Fruit fly (Drosophila melanogaster): Measurements from ENCODE around the gene CG33645.

The CG33645 gene

DNA sequence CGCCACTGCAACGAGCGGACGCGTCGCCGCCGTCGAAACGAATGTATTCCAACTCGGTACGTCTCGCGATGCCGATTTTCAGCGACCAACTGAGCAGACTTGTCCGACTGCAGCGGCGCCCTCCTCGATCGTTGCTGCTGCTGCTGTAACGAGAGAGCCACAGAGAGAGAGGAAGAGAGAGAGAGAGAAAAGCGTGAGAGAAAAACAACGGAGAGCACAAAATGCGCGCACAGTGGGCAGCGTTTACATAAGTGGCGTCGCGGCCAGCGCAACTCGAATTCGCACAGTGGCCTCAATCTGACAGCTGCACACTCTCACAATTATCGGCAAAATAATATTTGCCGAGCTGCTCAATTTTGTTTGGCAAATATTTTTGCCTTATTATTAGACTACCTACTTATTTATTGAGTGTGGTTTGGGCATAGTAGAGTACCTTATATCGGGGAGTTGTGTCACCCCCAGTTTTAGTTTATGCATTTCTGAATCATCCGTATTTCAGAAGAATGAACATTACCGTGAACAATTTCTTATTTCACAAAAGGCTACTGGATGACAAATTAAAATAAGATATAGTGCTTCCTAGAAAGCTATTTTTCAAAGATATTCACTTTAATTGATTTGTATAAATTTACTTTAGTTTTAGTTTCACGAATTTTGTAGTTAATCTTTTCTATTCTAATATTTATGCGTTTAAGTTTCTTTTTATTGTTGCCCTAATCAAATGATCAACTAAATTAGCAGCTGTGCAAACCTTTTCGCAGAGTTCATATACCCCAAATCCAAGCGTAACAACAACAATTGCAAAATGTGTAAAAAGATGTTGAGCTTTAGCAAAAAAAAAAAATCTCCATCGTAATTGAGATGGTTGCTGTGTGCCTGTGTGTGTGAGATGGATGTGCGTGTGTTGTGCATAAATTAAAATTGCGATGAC lies 19.0 kb upstream of the CG33645 start (continued):
- TF ChIP-seq scrt (GFP tag; optimal IDR thresholded peaks at IDR 0.05) (no peak), tx (GFP tag; optimal IDR thresholded peaks at IDR 0.05) (peak; percentile 61), Dip3 (GFP tag; optimal IDR thresholded peaks at IDR 0.05) (no peak), z (GFP tag; IDR thresholded peaks at IDR 0.05) (peak; percentile 18; the same call in 1 of the 3 replicates), CG42726 (GFP tag; IDR thresholded peaks at IDR 0.05; ENCODE audit: partially characterized antibody) (no peak), Atf3 (GFP tag; optimal IDR thresholded peaks at IDR 0.05) (peak; percentile 23), Ets97D (GFP tag; optimal IDR thresholded peaks at IDR 0.05) (peak; percentile 10), Scr (GFP tag; IDR thresholded peaks at IDR 0.05; ENCODE audit: partially characterized antibody) (no peak), CG10543 (GFP tag; optimal IDR thresholded peaks at IDR 0.05) (peak; percentile 39), tup (GFP tag; optimal IDR thresholded peaks at IDR 0.05) (no peak), Hmx (GFP tag; optimal IDR thresholded peaks at IDR 0.05) (no peak), CG17385 (GFP tag; optimal IDR thresholded peaks at IDR 0.05) (peak; percentile 53), Tbp (GFP tag; optimal IDR thresholded peaks at IDR 0.05) (no peak), CG17912 (GFP tag; optimal IDR thresholded peaks at IDR 0.05) (no peak), tio (GFP tag; optimal IDR thresholded peaks at IDR 0.05) (peak; percentile 53), Rfx (GFP tag; IDR thresholded peaks at IDR 0.05) (peak; percentile 87), ci (GFP tag; IDR thresholded peaks at IDR 0.05) (peak; percentile 84), Atf-2 (GFP tag; optimal IDR thresholded peaks at IDR 0.05) (peak; percentile 70), CG2202 (tag; optimal IDR thresholded peaks at IDR 0.05) (no peak), Fer1 (GFP tag; optimal IDR thresholded peaks at IDR 0.05) (peak; percentile 20), chn (GFP tag; optimal IDR thresholded peaks at IDR 0.05) (no peak), CG7963 (GFP tag; IDR thresholded peaks at IDR 0.05; ENCODE audit: partially characterized antibody) (no peak), CG33557 (GFP tag; optimal IDR thresholded peaks at IDR 0.05) (peak; percentile 14), pnt (GFP tag; optimal IDR thresholded peaks at IDR 0.05) (peak; percentile 58), gfzf (GFP tag; optimal IDR thresholded peaks at IDR 0.05) (no peak), CHES-1-like (GFP tag; optimal IDR thresholded peaks at IDR 0.05) (peak; percentile 56), CG12769 (tag; optimal IDR thresholded peaks at IDR 0.05) (peak; percentile 64), slou (GFP tag; optimal IDR thresholded peaks at IDR 0.05) (no peak), BtbVII (GFP tag; optimal IDR thresholded peaks at IDR 0.05) (peak; percentile 43), CG3995 (GFP tag; optimal IDR thresholded peaks at IDR 0.05) (no peak), fu2 (GFP tag; optimal IDR thresholded peaks at IDR 0.05) (peak; percentile 47), Sox100B (GFP tag; optimal IDR thresholded peaks at IDR 0.05) (peak; percentile 60), trh (GFP tag; optimal IDR thresholded peaks at IDR 0.05) (no peak), Oaz (GFP tag; IDR thresholded peaks at IDR 0.05) (0 out of 2 replicates have a peak, but pooled peaks have one; percentile 19), CG12071 (GFP tag; optimal IDR thresholded peaks at IDR 0.05) (peak; percentile 38), ind (GFP tag; optimal IDR thresholded peaks at IDR 0.05) (peak; percentile 73), CG10209 (GFP tag; optimal IDR thresholded peaks at IDR 0.05) (peak; percentile 56), hbn (GFP tag; IDR thresholded peaks at IDR 0.05; ENCODE audit: partially characterized antibody) (no peak), ab (GFP tag; optimal IDR thresholded peaks at IDR 0.05) (peak; percentile 9), CG8924 (tag; optimal IDR thresholded peaks at IDR 0.05) (peak; percentile 25), kni (GFP tag; optimal IDR thresholded peaks at IDR 0.05) (peak; percentile 37), Optix (GFP tag; IDR thresholded peaks at IDR 0.05) (peak; percentile 60; the same call in 2 of the 3 replicates), Xrp1 (GFP tag; IDR thresholded peaks at IDR 0.05) (peak; percentile 76), tgo (GFP tag; IDR thresholded peaks at IDR 0.05) (peak; percentile 63; the same call in 2 of the 3 replicates), CG6654 (GFP tag; optimal IDR thresholded peaks at IDR 0.05) (peak; percentile 25), CG16813 (GFP tag; IDR thresholded peaks at IDR 0.05; ENCODE audit: partially characterized antibody) (no peak), CG12942 (GFP tag; optimal IDR thresholded peaks at IDR 0.05) (no peak), seq (GFP tag; IDR thresholded peaks at IDR 0.05) (peak; percentile 61; the same call in 1 of the 2 replicates)
